Worm (Caenorhabditis elegans) whole organism, L4/young adult: ENCODE measurements around the gene srh-55.
A peak's percentile ranks its signal among the peaks of the same experiment; 100 is the strongest.
"Not testable (repeated sequence)": the region's sequence is repeated elsewhere in the genome, so short reads cannot be mapped to it uniquely, and the experiment has no call there.

ENCODE experiments used
- W03F9.2 ChIP-seq: fragments of 150-350 bp; optimal IDR thresholded peaks from 2 replicates; lab custom pipeline; 2014; ENCODE audit warnings: missing biosample characterization, missing genetic modification characterization
- dao-5 ChIP-seq: sonication (generic microtip); optimal IDR thresholded peaks from 2 replicates; lab custom pipeline; 2016; ENCODE audit warnings: missing genotype, missing genetic modification characterization, moderate library complexity, missing compliant biosample characterization
- him-1 ChIP-seq: sonication (generic microtip); optimal IDR thresholded peaks from 2 replicates; lab custom pipeline; 2016; ENCODE audit warnings: missing genotype, missing genetic modification reagents, missing genetic modification characterization, missing compliant biosample characterization

srh-55 gene

ce11 chrV:15153277-15153676, at the start of gene srh-55:
Gene srh-55 (plus strand): TSS chrV:15153577.
- no peak for TF ChIP-seq dao-5 (tag; lab: Kevin White, UChicago)
- no peak for TF ChIP-seq him-1 (tag; lab: Kevin White, UChicago)
- no peak for TF ChIP-seq W03F9.2 (tag; lab: Kevin White, UChicago)

- TF ChIP-seq dao-5, W03F9.2, him-1 (tag; lab: Kevin White, UChicago): not testable (repeated sequence)
Observed at ce11 chrV:15105893-15106598, 47.3 kb upstream of the srh-55 start, which contains the start of gene C01G10.14. Gene C01G10.14 (minus strand): TSS chrV:15105943.

- TF ChIP-seq dao-5 (tag; lab: Kevin White, UChicago) (no peak), W03F9.2 (tag; lab: Kevin White, UChicago) (no peak), him-1 (tag; lab: Kevin White, UChicago) (no peak)
Observed at ce11 chrV:15109260-15109659, 44.1 kb upstream of the srh-55 start, which contains the start of gene Y75B12A.2. Gene Y75B12A.2 (plus strand): TSS chrV:15109560.

- no peak for TF ChIP-seq dao-5 (tag; lab: Kevin White, UChicago)
- TF ChIP-seq W03F9.2 (tag; lab: Kevin White, UChicago): no peak
- no peak for TF ChIP-seq him-1 (tag; lab: Kevin White, UChicago)
Observed at ce11 chrV:15111660-15112059, 41.7 kb upstream of the srh-55 start, which contains the start of gene T01G5.7. Gene T01G5.7 (plus strand): TSS chrV:15111960.

ce11 chrV:15113992-15114391, 39.4 kb upstream of the srh-55 start, which contains the start of gene T01G5.6:
Gene T01G5.6 (minus strand): TSS chrV:15114092.
- TF ChIP-seq W03F9.2 (tag; lab: Kevin White, UChicago) (no peak), him-1 (tag; lab: Kevin White, UChicago) (no peak), dao-5 (tag; lab: Kevin White, UChicago) (no peak)

ce11 chrV:15115968-15116367, 37.4 kb upstream of the srh-55 start, which contains the start of gene T01G5.8:
Gene T01G5.8 (plus strand): TSS chrV:15116268.
- TF ChIP-seq W03F9.2, him-1, dao-5 (tag; lab: Kevin White, UChicago): not testable (repeated sequence)

ce11 chrV:15119517-15119916, 33.9 kb upstream of the srh-55 start, which contains the start of gene flor-1:
Gene flor-1 (minus strand): TSS chrV:15119617.
- TF ChIP-seq W03F9.2 (tag; lab: Kevin White, UChicago): no peak
- TF ChIP-seq him-1 (tag; lab: Kevin White, UChicago): no peak
- TF ChIP-seq dao-5 (tag; lab: Kevin White, UChicago): no peak

- not testable (repeated sequence) for TF ChIP-seq dao-5, W03F9.2, him-1 (tag; lab: Kevin White, UChicago)
Observed at ce11 chrV:15125162-15125561, 28.2 kb upstream of the srh-55 start, which contains the start of gene ugt-30. Gene ugt-30 (minus strand): TSS chrV:15125262.

ce11 chrV:15127413-15127812, 26.0 kb upstream of the srh-55 start, which contains the start of gene srj-27:
Gene srj-27 (minus strand): TSS chrV:15127513.
- no peak for TF ChIP-seq him-1 (tag; lab: Kevin White, UChicago)
- no peak for TF ChIP-seq W03F9.2 (tag; lab: Kevin White, UChicago)
- TF ChIP-seq dao-5 (tag; lab: Kevin White, UChicago): no peak

ce11 chrV:15127955-15128354, 25.4 kb upstream of the srh-55 start, which contains the start of gene srr-7:
Gene srr-7 (plus strand): TSS chrV:15128255.
- TF ChIP-seq W03F9.2 (tag; lab: Kevin White, UChicago) (no peak), him-1 (tag; lab: Kevin White, UChicago) (no peak), dao-5 (tag; lab: Kevin White, UChicago) (no peak)

- no peak for TF ChIP-seq him-1 (tag; lab: Kevin White, UChicago)
Observed at ce11 chrV:15132423-15132822, 21.0 kb upstream of the srh-55 start, which contains the start of gene str-171. Gene str-171 (minus strand): TSS chrV:15132523.

ce11 chrV:15133812-15134211, 19.6 kb upstream of the srh-55 start:
- no peak for TF ChIP-seq him-1 (tag; lab: Kevin White, UChicago)
- no peak for TF ChIP-seq dao-5 (tag; lab: Kevin White, UChicago)
- no peak for TF ChIP-seq W03F9.2 (tag; lab: Kevin White, UChicago)

ce11 chrV:15136772-15137171, 16.6 kb upstream of the srh-55 start, which contains the start of gene aipl-1:
Gene aipl-1 (minus strand): TSS chrV:15136801.
- TF ChIP-seq W03F9.2 (tag; lab: Kevin White, UChicago): peak; percentile 65
- no peak for TF ChIP-seq dao-5 (tag; lab: Kevin White, UChicago)
- no peak for TF ChIP-seq him-1 (tag; lab: Kevin White, UChicago)
